Worm (Caenorhabditis elegans) whole organism, midembryonic: ENCODE data around the gene Y43F8B.19.

Experiments
- cog-1 ChIP-seq: sonication (generic microtip); optimal IDR thresholded peaks from 2 replicates; lab custom pipeline; 2016; ENCODE audit warnings: missing genetic modification characterization, missing compliant biosample characterization
- flt-1 ChIP-seq: fragments of 200-800 bp; sonication (Bioruptor generic); IDR thresholded peaks from 2 replicates; pipeline ENCODE4 v1.3.6; 2022; ENCODE audit warnings: missing genetic modification characterization, missing compliant biosample characterization
- klf-2 ChIP-seq: fragments of 200-800 bp; sonication (Bioruptor generic); conservative IDR thresholded peaks from 2 replicates; pipeline ENCODE4 v1.3.6; 2022; ENCODE audit warnings: missing genetic modification reagents, missing genetic modification characterization, missing compliant biosample characterization
- ref-1 ChIP-seq: fragments of 200-800 bp; sonication (Bioruptor generic); conservative IDR thresholded peaks from 2 replicates; pipeline ENCODE4 v1.3.6; 2022; ENCODE audit warnings: missing genetic modification reagents, missing genetic modification characterization, missing compliant biosample characterization
- tab-1 ChIP-seq: fragments of 200-800 bp; sonication (Bioruptor generic); IDR thresholded peaks from 2 replicates; pipeline ENCODE4 v1.3.6; 2022; ENCODE audit warnings: missing genetic modification characterization, missing compliant biosample characterization
- ztf-23 ChIP-seq: fragments of 200-800 bp; sonication (Bioruptor generic); IDR thresholded peaks from 2 replicates; pipeline ENCODE4 v1.3.6; 2022; ENCODE audit warnings: missing genetic modification reagents, missing genetic modification characterization, missing compliant biosample characterization
- ztf-29 ChIP-seq: fragments of 200-800 bp; sonication (Bioruptor generic); IDR thresholded peaks from 2 replicates; pipeline ENCODE4 v1.3.6; 2022; ENCODE audit warnings: missing genetic modification reagents, missing genetic modification characterization, missing compliant biosample characterization

DNA sequence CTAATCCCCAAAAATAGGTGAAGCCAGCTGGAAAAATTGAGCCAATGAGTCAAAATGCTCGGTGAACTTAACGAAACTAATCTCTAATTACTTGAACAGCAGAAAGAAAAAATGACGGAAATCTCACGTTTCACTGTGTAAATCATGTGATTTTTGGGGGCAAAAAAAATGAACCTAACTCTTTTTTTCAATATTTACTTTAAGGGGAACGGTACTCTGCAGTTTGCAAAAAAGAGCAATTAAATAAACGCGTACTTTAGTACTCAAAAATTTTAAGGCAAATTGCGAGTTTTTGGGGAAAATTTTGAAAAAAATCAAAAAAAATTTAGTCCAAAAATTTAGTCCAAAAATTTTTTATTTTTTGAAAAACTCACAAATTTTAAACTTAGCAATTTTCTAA, 18.9 kb upstream of the Y43F8B.19 start:
- TF ChIP-seq flt-1 (no peak), tab-1 (GFP tag; lab: Robert Waterston, UW) (no peak), ref-1 (no peak), ztf-29 (GFP tag; lab: Robert Waterston, UW) (no peak), klf-2 (GFP tag; lab: Robert Waterston, UW) (no peak), ztf-23 (no peak), cog-1 (tag; lab: Kevin White, UChicago) (no peak)
